Worm (Caenorhabditis elegans) whole organism, young adult: Measurements from ENCODE around the gene swan-2.

Experiments used
- B0019.2 ChIP-seq: fragments of 200-800 bp; sonication (Bioruptor generic); conservative IDR thresholded peaks from 2 replicates; pipeline ENCODE4 v1.3.6; 2022; ENCODE audit warnings: missing genetic modification reagents, missing genetic modification characterization, missing compliant biosample characterization
- B0336.3 ChIP-seq: fragments of 200-800 bp; sonication (Bioruptor generic); IDR thresholded peaks from 2 replicates; pipeline ENCODE4 v1.3.6; 2022; ENCODE audit warnings: missing genetic modification characterization, missing compliant biosample characterization
- D2030.7 ChIP-seq: fragments of 200-800 bp; sonication (Bioruptor generic); IDR thresholded peaks from 2 replicates; pipeline ENCODE4 v1.3.6; 2022; ENCODE audit warnings: missing genetic modification reagents, missing genetic modification characterization, missing compliant biosample characterization
- F37B4.10 ChIP-seq: fragments of 200-800 bp; sonication (Bioruptor generic); IDR thresholded peaks from 2 replicates; pipeline ENCODE4 v1.3.6; 2022; ENCODE audit warnings: missing genetic modification characterization, missing compliant biosample characterization
- F52B5.7 ChIP-seq: sonication (generic microtip); optimal IDR thresholded peaks from 2 replicates; lab custom pipeline; 2016; ENCODE audit warnings: mild to moderate bottlenecking, missing genetic modification characterization, missing compliant biosample characterization
- F57C9.4 ChIP-seq: sonication (generic microtip); optimal IDR thresholded peaks from 2 replicates; lab custom pipeline; 2017; ENCODE audit warnings: mild to moderate bottlenecking, missing genetic modification characterization, missing compliant biosample characterization
- T26A5.8 ChIP-seq: sonication (generic microtip); optimal IDR thresholded peaks from 2 replicates; lab custom pipeline; 2016; ENCODE audit warnings: missing genetic modification characterization, missing compliant biosample characterization
- Y56A3A.18 ChIP-seq: fragments of 200-800 bp; sonication (Bioruptor generic); IDR thresholded peaks from 2 replicates; pipeline ENCODE4 v1.3.6; 2022; ENCODE audit warnings: missing genetic modification reagents, missing genetic modification characterization, missing compliant biosample characterization
- Y79H2A.3 ChIP-seq: fragments of 200-800 bp; sonication (Bioruptor generic); conservative IDR thresholded peaks from 2 replicates; pipeline ENCODE4 v1.3.6; 2022; ENCODE audit warnings: missing genetic modification reagents, missing genetic modification characterization, missing compliant biosample characterization
- Y95B8A.8 ChIP-seq: fragments of 200-800 bp; sonication (Bioruptor generic); IDR thresholded peaks from 2 replicates; pipeline ENCODE4 v1.3.6; 2022; ENCODE audit warnings: missing genetic modification reagents, missing genetic modification characterization, missing compliant biosample characterization
- ZK185.1 ChIP-seq: sonication (generic microtip); optimal IDR thresholded peaks from 2 replicates; lab custom pipeline; 2016; ENCODE audit warnings: mild to moderate bottlenecking, missing genetic modification characterization, missing compliant biosample characterization; ENCODE audit not compliant: poor library complexity, severe bottlenecking
- ama-1 ChIP-seq, 3 experiments: fragments of 150-350 bp in 1 of 3; sonication (generic microtip) in 2 of 3; optimal IDR thresholded peaks; 2 replicates each; lab custom pipeline; 2014 to 2018; ENCODE audit warnings: missing biosample characterization in 2 of 3, missing genetic modification characterization in 2 of 3, missing genetic modification reagents in 2 of 3
- aptf-3 ChIP-seq: fragments of 200-800 bp; sonication (Bioruptor generic); IDR thresholded peaks from 2 replicates; pipeline ENCODE4 v1.3.6; 2022; ENCODE audit warnings: missing genetic modification characterization, missing compliant biosample characterization
- atf-7 ChIP-seq: sonication (generic microtip); optimal IDR thresholded peaks from 2 replicates; lab custom pipeline; 2017; ENCODE audit warnings: mild to moderate bottlenecking, missing genetic modification characterization, missing compliant biosample characterization
- attf-5 ChIP-seq: fragments of 200-800 bp; sonication (Bioruptor generic); optimal IDR thresholded peaks from 2 replicates; lab custom pipeline; 2018; ENCODE audit warnings: mild to moderate bottlenecking, missing genetic modification characterization, missing compliant biosample characterization
- attf-6 ChIP-seq: fragments of 200-800 bp; sonication (Bioruptor generic); IDR thresholded peaks from 2 replicates; pipeline ENCODE4 v1.3.6; 2022; ENCODE audit warnings: missing genetic modification reagents, missing genetic modification characterization, missing compliant biosample characterization
- bed-1 ChIP-seq: fragments of 200-800 bp; sonication (Bioruptor generic); IDR thresholded peaks from 2 replicates; pipeline ENCODE4 v1.3.6; 2022; ENCODE audit warnings: missing genetic modification reagents, missing genetic modification characterization, missing compliant biosample characterization
- bed-2 ChIP-seq: fragments of 200-800 bp; sonication (Bioruptor generic); IDR thresholded peaks from 2 replicates; pipeline ENCODE4 v1.3.6; 2022; ENCODE audit warnings: missing genetic modification reagents, missing genetic modification characterization, missing compliant biosample characterization
- cebp-2 ChIP-seq: fragments of 200-800 bp; sonication (Bioruptor generic); IDR thresholded peaks from 2 replicates; pipeline ENCODE4 v1.3.6; 2022; ENCODE audit warnings: missing genetic modification characterization, missing compliant biosample characterization
- ceh-100 ChIP-seq: fragments of 200-800 bp; sonication (Bioruptor generic); IDR thresholded peaks from 2 replicates; pipeline ENCODE4 v1.3.6; 2022; ENCODE audit warnings: missing genetic modification reagents, missing genetic modification characterization, missing compliant biosample characterization
- ceh-40 ChIP-seq: fragments of 200-800 bp; sonication (Bioruptor generic); IDR thresholded peaks from 2 replicates; pipeline ENCODE4 v1.3.6; 2022; ENCODE audit warnings: missing genetic modification characterization, missing compliant biosample characterization
- ceh-91 ChIP-seq: fragments of 200-800 bp; sonication (Bioruptor generic); IDR thresholded peaks from 2 replicates; pipeline ENCODE4 v1.3.6; 2022; ENCODE audit warnings: missing genetic modification reagents, missing genetic modification characterization, missing compliant biosample characterization
- die-1 ChIP-seq: sonication (generic microtip); optimal IDR thresholded peaks from 2 replicates; lab custom pipeline; 2016; ENCODE audit warnings: missing genotype, mild to moderate bottlenecking, missing genetic modification characterization, missing compliant biosample characterization
- dpff-1 ChIP-seq: sonication (generic microtip); optimal IDR thresholded peaks from 2 replicates; lab custom pipeline; 2017; ENCODE audit warnings: mild to moderate bottlenecking, missing genetic modification characterization, missing compliant biosample characterization
- egl-18 ChIP-seq: fragments of 200-800 bp; sonication (Bioruptor generic); IDR thresholded peaks from 2 replicates; pipeline ENCODE4 v1.3.6; 2022; ENCODE audit warnings: missing genetic modification reagents, missing genetic modification characterization, missing compliant biosample characterization
- fkh-3 ChIP-seq: sonication (generic microtip); optimal IDR thresholded peaks from 2 replicates; lab custom pipeline; 2016; ENCODE audit warnings: mild to moderate bottlenecking, missing genetic modification characterization, missing compliant biosample characterization
- gei-17 ChIP-seq: fragments of 200-800 bp; sonication (Bioruptor generic); optimal IDR thresholded peaks from 2 replicates; lab custom pipeline; 2018; ENCODE audit warnings: mild to moderate bottlenecking, missing genetic modification characterization, missing compliant biosample characterization
- hmg-1.2 ChIP-seq: fragments of 200-800 bp; sonication (Bioruptor generic); IDR thresholded peaks from 2 replicates; pipeline ENCODE4 v1.3.6; 2022; ENCODE audit warnings: missing genetic modification reagents, missing genetic modification characterization, missing compliant biosample characterization
- hmg-20 ChIP-seq: fragments of 200-800 bp; sonication (Bioruptor generic); IDR thresholded peaks from 2 replicates; pipeline ENCODE4 v1.3.6; 2022; ENCODE audit warnings: missing genetic modification reagents, missing genetic modification characterization, missing compliant biosample characterization
- hrde-1 ChIP-seq: sonication (generic microtip); optimal IDR thresholded peaks from 2 replicates; lab custom pipeline; 2016; ENCODE audit warnings: missing genetic modification characterization, mild to moderate bottlenecking, missing compliant biosample characterization, moderate library complexity, missing genotype, missing genetic modification reagents, borderline replicate concordance
- hsf-1 ChIP-seq: fragments of 200-800 bp; sonication (Bioruptor generic); IDR thresholded peaks from 2 replicates; pipeline ENCODE4 v1.3.6; 2022; ENCODE audit warnings: missing genetic modification reagents, missing genetic modification characterization, missing compliant biosample characterization
- lin-26 ChIP-seq: fragments of 200-800 bp; sonication (Bioruptor generic); IDR thresholded peaks from 2 replicates; pipeline ENCODE4 v1.3.6; 2022; ENCODE audit warnings: missing genetic modification reagents, missing genetic modification characterization, missing compliant biosample characterization
- lin-40 ChIP-seq: sonication (generic microtip); optimal IDR thresholded peaks from 2 replicates; lab custom pipeline; 2016; ENCODE audit warnings: missing genetic modification characterization, mild to moderate bottlenecking, missing compliant biosample characterization, missing genotype, missing genetic modification reagents
- lin-54 ChIP-seq: fragments of 200-800 bp; sonication (Bioruptor generic); optimal IDR thresholded peaks from 2 replicates; lab custom pipeline; 2018; ENCODE audit warnings: mild to moderate bottlenecking, missing genetic modification characterization, missing compliant biosample characterization
- madf-10 ChIP-seq: sonication (generic microtip); optimal IDR thresholded peaks from 2 replicates; lab custom pipeline; 2016; ENCODE audit warnings: mild to moderate bottlenecking, missing genetic modification characterization, missing compliant biosample characterization
- mel-28 ChIP-seq: sonication (generic microtip); optimal IDR thresholded peaks from 2 replicates; lab custom pipeline; 2016; ENCODE audit warnings: borderline replicate concordance, mild to moderate bottlenecking, missing genetic modification characterization, missing compliant biosample characterization
- mxl-1 ChIP-seq: sonication (generic microtip); optimal IDR thresholded peaks from 2 replicates; lab custom pipeline; 2016; ENCODE audit warnings: missing genetic modification characterization, missing compliant biosample characterization
- nhr-120 ChIP-seq: fragments of 200-800 bp; sonication (Bioruptor generic); IDR thresholded peaks from 2 replicates; pipeline ENCODE4 v1.3.6; 2022; ENCODE audit warnings: missing genetic modification characterization, missing compliant biosample characterization
- nhr-179 ChIP-seq: sonication (generic microtip); optimal IDR thresholded peaks from 2 replicates; lab custom pipeline; 2016; ENCODE audit warnings: mild to moderate bottlenecking, missing genetic modification characterization, missing compliant biosample characterization
- nhr-80 ChIP-seq: sonication (generic microtip); optimal IDR thresholded peaks from 2 replicates; lab custom pipeline; 2016; ENCODE audit warnings: missing genetic modification characterization, missing compliant biosample characterization
- pbrm-1 ChIP-seq: fragments of 200-800 bp; sonication (Bioruptor generic); IDR thresholded peaks from 2 replicates; pipeline ENCODE4 v1.3.6; 2022; ENCODE audit warnings: missing genetic modification reagents, missing genetic modification characterization, missing compliant biosample characterization
- rcor-1 ChIP-seq: fragments of 200-800 bp; sonication (Bioruptor generic); IDR thresholded peaks from 2 replicates; pipeline ENCODE4 v1.3.6; 2022; ENCODE audit warnings: missing genetic modification reagents, missing genetic modification characterization, missing compliant biosample characterization
- rec-8 ChIP-seq, 2 experiments: sonication (generic microtip); optimal IDR thresholded peaks; 2 replicates each; lab custom pipeline; 2016; ENCODE audit warnings: mild to moderate bottlenecking in 2 of 2, missing genetic modification characterization in 2 of 2, missing genetic modification reagents in 2 of 2, missing genotype in 2 of 2, missing biosample characterization in 1 of 2, missing compliant biosample characterization in 1 of 2, moderate library complexity in 1 of 2
- sea-2 ChIP-seq: fragments of 200-800 bp; sonication (Bioruptor generic); IDR thresholded peaks from 2 replicates; pipeline ENCODE4 v1.3.6; 2022; ENCODE audit warnings: missing genetic modification characterization, missing compliant biosample characterization
- somi-1 ChIP-seq: fragments of 200-800 bp; sonication (Bioruptor generic); optimal IDR thresholded peaks from 2 replicates; lab custom pipeline; 2018; ENCODE audit warnings: mild to moderate bottlenecking, missing genetic modification characterization, missing compliant biosample characterization
- tbp1 ChIP-seq: fragments of 200-800 bp; sonication (Bioruptor generic); optimal IDR thresholded peaks from 2 replicates; lab custom pipeline; 2018; ENCODE audit warnings: mild to moderate bottlenecking, missing genetic modification characterization, missing compliant biosample characterization
- ztf-25 ChIP-seq: fragments of 200-800 bp; sonication (Bioruptor generic); IDR thresholded peaks from 2 replicates; pipeline ENCODE4 v1.3.6; 2022; ENCODE audit warnings: missing genetic modification reagents, missing genetic modification characterization, missing compliant biosample characterization
- ztf-26 ChIP-seq: sonication (generic microtip); optimal IDR thresholded peaks from 2 replicates; lab custom pipeline; 2017; ENCODE audit warnings: missing genetic modification characterization, missing compliant biosample characterization
- ztf-28 ChIP-seq: fragments of 200-800 bp; sonication (Bioruptor generic); IDR thresholded peaks from 2 replicates; pipeline ENCODE4 v1.3.6; 2022; ENCODE audit warnings: missing genetic modification reagents, missing genetic modification characterization, missing compliant biosample characterization
- ztf-6 ChIP-seq: fragments of 200-800 bp; sonication (Bioruptor generic); IDR thresholded peaks from 2 replicates; pipeline ENCODE4 v1.3.6; 2022; ENCODE audit warnings: missing genetic modification reagents, missing genetic modification characterization, missing compliant biosample characterization

Gene swan-2

DNA sequence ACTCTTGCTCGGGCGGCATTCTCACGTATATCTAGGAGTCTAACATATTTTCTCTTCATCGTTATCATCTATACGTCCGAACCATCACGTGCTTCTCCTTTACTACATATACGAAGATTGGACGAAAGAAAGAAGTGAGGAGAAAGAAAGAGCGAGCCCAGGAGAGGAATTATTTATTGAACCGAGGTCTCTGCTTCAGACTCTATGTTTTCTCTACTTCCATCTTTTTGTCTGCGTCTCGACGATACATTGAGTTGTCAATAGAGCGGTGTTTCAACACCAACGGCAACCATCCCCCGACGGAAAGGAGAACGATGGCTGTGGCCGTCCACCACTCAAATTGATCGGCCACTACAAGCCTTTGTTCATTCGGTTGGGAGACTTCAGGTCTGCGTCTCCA, 14.7 kb downstream of the swan-2 start (continued):
- TF ChIP-seq ztf-6 (no peak), nhr-80 (tag; lab: Kevin White, UChicago) (peak; percentile 93), ceh-40 (no peak), lin-54 (GFP tag; lab: Kevin White, UChicago) (peak; percentile 51), F52B5.7 (tag; lab: Kevin White, UChicago) (no peak), dpff-1 (tag; lab: Kevin White, UChicago) (no peak), D2030.7 (GFP tag; lab: Robert Waterston, UW) (no peak), hmg-1.2 (peak; percentile 59; the same call in 1 of the 2 replicates), ceh-100 (GFP tag; lab: Robert Waterston, UW) (peak; percentile 25; the same call in 1 of the 2 replicates), egl-18 (GFP tag; lab: Robert Waterston, UW) (no peak), B0019.2 (GFP tag; lab: Robert Waterston, UW) (no peak), Y56A3A.18 (GFP tag; lab: Robert Waterston, UW) (0 out of 2 replicates have a peak, but pooled peaks have one; percentile 51), tbp1 (GFP tag; lab: Kevin White, UChicago) (peak; percentile 22), Y79H2A.3 (no peak), cebp-2 (GFP tag; lab: Robert Waterston, UW) (no peak), die-1 (tag; lab: Kevin White, UChicago) (no peak), attf-5 (GFP tag; lab: Kevin White, UChicago) (peak; percentile 93), pbrm-1 (0 out of 2 replicates have a peak, but pooled peaks have one; percentile 24), fkh-3 (no peak), nhr-179 (no peak), nhr-120 (GFP tag; lab: Robert Waterston, UW) (no peak), hsf-1 (GFP tag; lab: Robert Waterston, UW) (no peak; the same call in 1 of the 2 replicates), atf-7 (tag; lab: Kevin White, UChicago) (no peak), ZK185.1 (tag; lab: Kevin White, UChicago) (peak; percentile 7), hrde-1 (tag; lab: Kevin White, UChicago) (no peak), T26A5.8 (tag; lab: Kevin White, UChicago) (no peak), madf-10 (tag; lab: Kevin White, UChicago) (peak; percentile 61), somi-1 (GFP tag; lab: Kevin White, UChicago) (peak; percentile 20), rec-8 (tag; optimal IDR thresholded peaks at IDR 0.05; lab: Kevin White, UChicago) (no peak), ama-1 (optimal IDR thresholded peaks at IDR 0.05; lab: Kevin White, UChicago) (peak; percentile 12), ama-1 (GFP tag; optimal IDR thresholded peaks at IDR 0.05; lab: Kevin White, UChicago) (no peak), mel-28 (tag; lab: Kevin White, UChicago) (no peak), B0336.3 (GFP tag; lab: Robert Waterston, UW) (peak; percentile 39; the same call in 1 of the 2 replicates), Y95B8A.8 (GFP tag; lab: Robert Waterston, UW) (peak; percentile 73; the same call in 1 of the 2 replicates), rcor-1 (peak; percentile 24; the same call in 1 of the 2 replicates), attf-6 (GFP tag; lab: Robert Waterston, UW) (no peak), bed-1 (GFP tag; lab: Robert Waterston, UW) (no peak), ztf-26 (tag; lab: Kevin White, UChicago) (no peak), mxl-1 (no peak), ztf-25 (GFP tag; lab: Robert Waterston, UW) (no peak), ceh-91 (GFP tag; lab: Robert Waterston, UW) (no peak), aptf-3 (GFP tag; lab: Robert Waterston, UW) (no peak), F37B4.10 (no peak), lin-26 (GFP tag; lab: Robert Waterston, UW) (no peak; the same call in 1 of the 2 replicates), lin-40 (tag; lab: Kevin White, UChicago) (peak; percentile 62), sea-2 (no peak), F57C9.4 (no peak), hmg-20 (no peak), ztf-28 (GFP tag; lab: Robert Waterston, UW) (no peak), bed-2 (GFP tag; lab: Robert Waterston, UW) (no peak), gei-17 (no peak)
